Fruit fly (Drosophila melanogaster) whole organism, embryonic: ENCODE measurements around the gene CG10137.

Experiments
- CG10654 ChIP-seq: fragments of 200-800 bp; sonication (Bioruptor generic); optimal IDR thresholded peaks from 2 replicates; lab custom pipeline; 2016; ENCODE audit warnings: missing biosample characterization, missing genetic modification characterization
- CG12299 ChIP-seq: fragments of 200-800 bp; sonication (Bioruptor generic); optimal IDR thresholded peaks from 2 replicates; lab custom pipeline; 2018; ENCODE audit warnings: missing biosample characterization, mild to moderate bottlenecking, missing genetic modification characterization
- CG17568 ChIP-seq: fragments of 200-800 bp; sonication (Bioruptor generic); optimal IDR thresholded peaks from 2 replicates; lab custom pipeline; 2018; ENCODE audit warnings: missing biosample characterization, mild to moderate bottlenecking, missing genetic modification characterization, moderate library complexity
- CG3726 ChIP-seq: fragments of 200-800 bp; sonication (Bioruptor generic); IDR thresholded peaks from 3 replicates; pipeline ENCODE4, ENCODE4 v1.3.6; 2022; ENCODE audit warnings: missing biosample characterization, missing genetic modification characterization
- CG9609 ChIP-seq: fragments of 200-800 bp; sonication (Bioruptor generic); optimal IDR thresholded peaks from 3 replicates; lab custom pipeline; 2016; ENCODE audit warnings: missing biosample characterization, missing genetic modification characterization
- CTCF ChIP-seq: fragments of 200-800 bp; sonication (Bioruptor generic); optimal IDR thresholded peaks from 2 replicates; lab custom pipeline; 2017; ENCODE audit warnings: missing biosample characterization, mild to moderate bottlenecking, missing genetic modification characterization, moderate library complexity
- Dfd ChIP-seq, 2 experiments: fragments of >200 bp; optimal IDR thresholded peaks; 2 replicates each; lab custom pipeline; 2017; ENCODE audit warnings: missing biosample characterization in 2 of 2, missing genetic modification characterization in 2 of 2
- H2.0 ChIP-seq: fragments of 200-800 bp; sonication (Bioruptor generic); IDR thresholded peaks from 2 replicates; pipeline ENCODE4 v1.3.6; 2022; ENCODE audit warnings: missing biosample characterization, missing genetic modification characterization
- h ChIP-seq: fragments of >200 bp; optimal IDR thresholded peaks from 2 replicates; lab custom pipeline; 2017
- p53 ChIP-seq: fragments of 200-800 bp; sonication (Bioruptor generic); optimal IDR thresholded peaks from 2 replicates; lab custom pipeline; 2016; ENCODE audit warnings: missing biosample characterization, missing genetic modification characterization
- phol ChIP-seq: fragments of 200-800 bp; sonication (Bioruptor generic); optimal IDR thresholded peaks from 3 replicates; lab custom pipeline; 2018; ENCODE audit warnings: missing biosample characterization, mild to moderate bottlenecking, missing genetic modification characterization, moderate library complexity

DNA sequence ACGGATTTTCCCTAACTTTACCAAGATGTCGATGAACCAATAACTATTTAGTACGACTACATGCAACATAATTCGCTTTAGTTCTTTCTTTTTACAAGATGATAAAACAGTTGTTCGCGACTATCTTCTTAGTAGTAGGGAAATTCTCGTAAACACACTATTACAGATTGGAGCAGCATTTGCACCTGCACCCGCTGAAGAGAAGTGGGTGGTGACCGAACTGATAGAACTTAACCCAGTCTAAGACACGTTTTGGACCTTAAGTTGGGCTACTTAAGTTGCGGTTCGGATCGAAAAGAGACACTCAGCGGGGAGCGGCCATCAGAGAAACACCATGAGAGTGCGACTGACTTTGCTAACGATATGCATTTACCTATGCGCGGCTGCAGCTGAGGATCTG is 39.3 kb upstream of the CG10137 start, which contains the start of gene CG13083:
- TF ChIP-seq H2.0 (GFP tag; lab: Robert Waterston, UW) = no peak
- no peak for TF ChIP-seq CG3726 (GFP tag; lab: Robert Waterston, UW)
- TF ChIP-seq CG12299 (tag; lab: Kevin White, UChicago) = no peak
- TF ChIP-seq Dfd (GFP tag; optimal IDR thresholded peaks at IDR 0.05; lab: Kevin White, UChicago) = no peak
- TF ChIP-seq p53 (GFP tag; lab: Kevin White, UChicago) = no peak
- TF ChIP-seq CTCF (GFP tag; lab: Kevin White, UChicago) = no peak
- TF ChIP-seq CG9609 = no peak
- TF ChIP-seq CG17568 (GFP tag; lab: Kevin White, UChicago) = no peak
- TF ChIP-seq h = no peak
- no peak for TF ChIP-seq phol
- TF ChIP-seq CG10654 = no peak
